In the genomic region with DNA sequence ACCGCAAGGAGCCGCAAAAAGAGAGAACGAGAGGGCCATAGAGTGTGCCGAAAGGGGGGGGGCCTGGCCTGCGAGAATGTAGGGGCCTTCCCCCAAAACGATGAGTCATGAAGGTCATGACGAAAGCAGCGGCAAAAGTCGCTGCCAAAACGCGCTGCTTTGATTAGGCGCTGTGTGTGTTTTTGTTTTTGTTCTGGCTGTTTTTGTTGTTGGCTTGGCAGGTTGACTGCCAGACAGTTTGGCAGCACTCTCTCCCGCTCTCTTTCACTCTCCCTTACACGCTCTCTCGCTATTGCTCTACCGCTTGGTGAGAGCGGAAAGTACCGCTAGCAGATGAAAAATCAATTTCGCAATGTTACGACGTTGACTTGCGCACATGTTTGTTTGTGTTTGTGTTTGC, we compare ENCODE assay signal across 1 fruit fly cellular context.
TF ChIP-seq lines count a peak whose summit lies in the region.

No protein-coding gene starts in this region.

TF ChIP-seq in whole organism, embryonic, 481 proteins besides CTCF, POLR2A, EP300 and RAD21 (continued from another document):
- TF ChIP-seq Asciz (GFP tag; optimal IDR thresholded peaks at IDR 0.05; lab: Kevin White, UChicago) (no peak), scrt (GFP tag; optimal IDR thresholded peaks at IDR 0.05; lab: Kevin White, UChicago) (no peak), CG32772 (GFP tag; IDR thresholded peaks at IDR 0.05; lab: Robert Waterston, UW) (no peak), Opbp (GFP tag; IDR thresholded peaks at IDR 0.05; lab: Robert Waterston, UW; ENCODE audit: partially characterized antibody) (no peak), eve (GFP tag; optimal IDR thresholded peaks at IDR 0.05; lab: Kevin White, UChicago) (no peak), CG11398 (GFP tag; optimal IDR thresholded peaks at IDR 0.05; lab: Kevin White, UChicago) (no peak), CG9609 (GFP tag; optimal IDR thresholded peaks at IDR 0.05; lab: Kevin White, UChicago) (no peak), twi (tag; optimal IDR thresholded peaks at IDR 0.05; lab: Kevin White, UChicago) (no peak), CG4854 (GFP tag; optimal IDR thresholded peaks at IDR 0.05; lab: Kevin White, UChicago) (no peak), CG11560 (tag; IDR thresholded peaks at IDR 0.05; lab: Robert Waterston, UW) (no peak), CG7963 (GFP tag; IDR thresholded peaks at IDR 0.05; lab: Robert Waterston, UW; ENCODE audit: partially characterized antibody) (no peak), CG8478 (optimal IDR thresholded peaks at IDR 0.05; lab: Kevin White, UChicago) (no peak), Med (GFP tag; lab: Kevin White, UChicago) (peak; percentile 62), CG11093 (GFP tag; IDR thresholded peaks at IDR 0.05; lab: Robert Waterston, UW) (no peak), fd102C (GFP tag; optimal IDR thresholded peaks at IDR 0.05; lab: Kevin White, UChicago) (no peak), tgo (GFP tag; IDR thresholded peaks at IDR 0.05; lab: Robert Waterston, UW) (no peak), crol (GFP tag; IDR thresholded peaks at IDR 0.05; lab: Robert Waterston, UW) (peak; percentile 34; the same call in 1 of the 2 replicates), CG15479 (GFP tag; optimal IDR thresholded peaks at IDR 0.05; lab: Kevin White, UChicago) (no peak), CG8359 (GFP tag; optimal IDR thresholded peaks at IDR 0.05; lab: Kevin White, UChicago; ENCODE audit: borderline replicate concordance) (peak; percentile 33), hth (optimal IDR thresholded peaks at IDR 0.05; lab: Kevin White, UChicago) (no peak), fu2 (GFP tag; optimal IDR thresholded peaks at IDR 0.05; lab: Kevin White, UChicago) (no peak), Sox100B (GFP tag; optimal IDR thresholded peaks at IDR 0.05; lab: Kevin White, UChicago) (no peak), Jarid2 (GFP tag; optimal IDR thresholded peaks at IDR 0.05; lab: Kevin White, UChicago) (no peak), btn (GFP tag; optimal IDR thresholded peaks at IDR 0.05; lab: Kevin White, UChicago) (no peak), Hand (GFP tag; optimal IDR thresholded peaks at IDR 0.05; lab: Kevin White, UChicago) (no peak), usp (GFP tag; optimal IDR thresholded peaks at IDR 0.05; lab: Kevin White, UChicago) (no peak), CG9876 (GFP tag; optimal IDR thresholded peaks at IDR 0.05; lab: Kevin White, UChicago) (no peak), CG3726 (GFP tag; IDR thresholded peaks at IDR 0.05; lab: Robert Waterston, UW) (no peak), Poxn (GFP tag; IDR thresholded peaks at IDR 0.05; lab: Robert Waterston, UW) (no peak), CG4360 (GFP tag; IDR thresholded peaks at IDR 0.05; lab: Robert Waterston, UW) (peak; percentile 39; the same call in 1 of the 2 replicates), CG10366 (GFP tag; IDR thresholded peaks at IDR 0.05; lab: Robert Waterston, UW) (no peak), Ets65A (GFP tag; lab: Kevin White, UChicago) (peak; percentile 85), CG5180 (GFP tag; optimal IDR thresholded peaks at IDR 0.05; lab: Kevin White, UChicago) (no peak), phol (tag; optimal IDR thresholded peaks at IDR 0.05; lab: Kevin White, UChicago) (no peak), en (GFP tag; optimal IDR thresholded peaks at IDR 0.05; lab: Kevin White, UChicago) (no peak), gro (GFP tag; optimal IDR thresholded peaks at IDR 0.05; lab: Kevin White, UChicago) (no peak), kni (GFP tag; optimal IDR thresholded peaks at IDR 0.05; lab: Kevin White, UChicago) (no peak), kay (GFP tag; optimal IDR thresholded peaks at IDR 0.05; lab: Kevin White, UChicago) (peak; percentile 23), sob (GFP tag; IDR thresholded peaks at IDR 0.05; lab: Robert Waterston, UW) (no peak), Trl (optimal IDR thresholded peaks at IDR 0.05; lab: Kevin White, UChicago) (peak; percentile 62 to 77), Trl (GFP tag; optimal IDR thresholded peaks at IDR 0.05; lab: Kevin White, UChicago) (no peak), ranshi (GFP tag; IDR thresholded peaks at IDR 0.05; lab: Robert Waterston, UW) (no peak), rib (GFP tag; IDR thresholded peaks at IDR 0.05; lab: Robert Waterston, UW) (no peak), seq (GFP tag; IDR thresholded peaks at IDR 0.05; lab: Robert Waterston, UW) (no peak), CG34376 (GFP tag; optimal IDR thresholded peaks at IDR 0.05; lab: Kevin White, UChicago) (no peak), ci (GFP tag; IDR thresholded peaks at IDR 0.05; lab: Robert Waterston, UW) (peak; percentile 31; the same call in 1 of the 3 replicates), sqz (GFP tag; optimal IDR thresholded peaks at IDR 0.05; lab: Kevin White, UChicago) (no peak), trh (GFP tag; optimal IDR thresholded peaks at IDR 0.05; lab: Kevin White, UChicago) (no peak), CG6254 (GFP tag; optimal IDR thresholded peaks at IDR 0.05; lab: Kevin White, UChicago) (no peak), Oaz (GFP tag; IDR thresholded peaks at IDR 0.05; lab: Robert Waterston, UW) (no peak), NK7.1 (GFP tag; optimal IDR thresholded peaks at IDR 0.05; lab: Kevin White, UChicago) (no peak), Lhr (GFP tag; optimal IDR thresholded peaks at IDR 0.05; lab: Kevin White, UChicago) (no peak), CG12769 (tag; optimal IDR thresholded peaks at IDR 0.05; lab: Kevin White, UChicago) (no peak), unpg (GFP tag; optimal IDR thresholded peaks at IDR 0.05; lab: Kevin White, UChicago) (no peak), fd3F (GFP tag; optimal IDR thresholded peaks at IDR 0.05; lab: Kevin White, UChicago) (no peak), Nf-YA (GFP tag; IDR thresholded peaks at IDR 0.05; lab: Robert Waterston, UW) (no peak), CG7372 (GFP tag; IDR thresholded peaks at IDR 0.05; lab: Robert Waterston, UW) (no peak), CG4617 (GFP tag; optimal IDR thresholded peaks at IDR 0.05; lab: Kevin White, UChicago; ENCODE audit: borderline replicate concordance) (no peak), CG4707 (GFP tag; optimal IDR thresholded peaks at IDR 0.05; lab: Kevin White, UChicago) (no peak), Dad (GFP tag; optimal IDR thresholded peaks at IDR 0.05; lab: Kevin White, UChicago) (no peak), Optix (GFP tag; IDR thresholded peaks at IDR 0.05; lab: Robert Waterston, UW) (no peak), nerfin-1 (tag; optimal IDR thresholded peaks at IDR 0.05; lab: Kevin White, UChicago) (no peak), tll (GFP tag; optimal IDR thresholded peaks at IDR 0.05; lab: Kevin White, UChicago) (no peak), sna (GFP tag; IDR thresholded peaks at IDR 0.05; lab: Robert Waterston, UW; ENCODE audit: partially characterized antibody) (no peak), gfzf (GFP tag; optimal IDR thresholded peaks at IDR 0.05; lab: Kevin White, UChicago) (no peak), CrebB (tag; optimal IDR thresholded peaks at IDR 0.05; lab: Kevin White, UChicago) (no peak), abd-A (tag; optimal IDR thresholded peaks at IDR 0.05; lab: Kevin White, UChicago) (peak; percentile 8), ase (GFP tag; IDR thresholded peaks at IDR 0.05; lab: Robert Waterston, UW) (no peak), ap (GFP tag; IDR thresholded peaks at IDR 0.05; lab: Robert Waterston, UW) (no peak)
TF ChIP-seq in whole organism, embryonic: peak in this region for 14.
